Worm (Caenorhabditis elegans): ENCODE measurements around the gene F48E8.2.

Gene F48E8.2

DNA sequence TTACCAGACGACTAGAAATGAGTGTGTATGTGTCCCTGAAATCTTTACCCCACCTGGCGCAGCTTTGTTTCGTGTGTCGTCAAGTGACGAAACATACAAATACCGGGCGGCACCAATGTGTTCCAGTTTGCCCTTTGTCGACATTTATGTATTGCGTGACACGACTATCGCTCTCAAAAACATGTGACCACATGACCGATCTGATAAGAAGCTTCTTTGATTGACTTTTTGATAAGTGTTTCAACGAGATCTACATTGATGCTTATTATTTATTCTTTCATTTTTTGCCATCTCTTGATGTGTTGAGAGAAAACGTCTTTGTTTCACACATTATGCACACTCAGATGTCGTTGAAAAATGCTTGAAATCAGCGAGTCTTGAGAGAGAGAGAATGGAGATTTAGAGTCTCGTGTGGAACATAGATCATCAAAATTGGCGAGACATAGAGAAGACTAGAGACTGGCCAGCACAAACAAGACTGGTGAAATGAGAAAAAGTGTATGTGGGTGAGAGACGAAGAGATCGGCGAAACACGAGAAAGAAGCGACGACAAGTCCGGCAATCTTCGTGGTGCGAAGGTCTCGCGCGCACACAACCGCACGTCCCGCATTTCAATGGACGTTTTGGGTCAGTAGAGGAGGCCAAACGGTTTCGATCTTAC is 38.9 kb downstream of the F48E8.2 start (continued):
- TF ChIP-seq lin-35 (GFP tag; optimal IDR thresholded peaks at IDR 0.05) (peak in 1 of 3 experiments; percentile 16), sea-2 (GFP tag; IDR thresholded peaks at IDR 0.05) (no peak), snpc-4 (GFP tag; optimal IDR thresholded peaks at IDR 0.05) (no peak), snpc-4 (tag; optimal IDR thresholded peaks at IDR 0.05) (peak in 3 of 4 experiments; percentile 17 to 46 (median 34)), F57C9.4 (tag; optimal IDR thresholded peaks at IDR 0.05) (no peak), ZK185.1 (tag; optimal IDR thresholded peaks at IDR 0.05; ENCODE audit: poor library complexity, severe bottlenecking) (peak; percentile 14), Y79H2A.3 (GFP tag; conservative IDR thresholded peaks at IDR 0.05) (no peak), let-607 (tag; optimal IDR thresholded peaks at IDR 0.05) (peak in 1 of 2 experiments; percentile 29), Y56A3A.18 (GFP tag; IDR thresholded peaks at IDR 0.05) (no peak), tbp1 (GFP tag; optimal IDR thresholded peaks at IDR 0.05) (peak; percentile 31)

DNA sequence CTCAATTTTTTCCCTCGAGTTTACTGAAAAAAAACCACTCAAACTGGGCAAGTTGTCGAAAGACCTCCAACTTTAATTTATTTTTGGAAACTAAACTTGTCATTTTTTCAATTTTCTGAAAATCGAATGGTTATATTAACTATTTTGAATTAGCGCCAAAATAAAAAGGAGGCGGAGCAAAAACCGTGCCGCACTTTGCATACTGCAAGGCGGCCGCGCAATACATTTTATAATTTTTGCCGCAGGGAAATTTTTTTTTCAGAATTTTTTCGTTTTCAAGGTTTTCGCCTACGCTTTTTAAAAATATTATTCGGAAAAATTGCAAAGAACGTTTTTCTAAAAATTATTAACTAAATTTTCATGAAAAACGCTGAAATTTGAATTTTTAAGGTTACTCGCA is 39.5 kb downstream of the F48E8.2 start:
- no peak for TF ChIP-seq D2030.7 (GFP tag; IDR thresholded peaks at IDR 0.05)
- no peak for TF ChIP-seq ztf-3 (GFP tag; optimal IDR thresholded peaks at IDR 0.05)
- TF ChIP-seq die-1 (tag; optimal IDR thresholded peaks at IDR 0.05), result no peak
- no peak for TF ChIP-seq K12H6.12 (tag; optimal IDR thresholded peaks at IDR 0.05)
- no peak for TF ChIP-seq dpff-1 (tag; optimal IDR thresholded peaks at IDR 0.05)
- no peak for TF ChIP-seq ama-1 (optimal IDR thresholded peaks at IDR 0.05)
- TF ChIP-seq ama-1 (GFP tag; optimal IDR thresholded peaks at IDR 0.05), result no peak
- no peak for TF ChIP-seq ztf-28 (GFP tag; IDR thresholded peaks at IDR 0.05)
- TF ChIP-seq lin-35 (GFP tag; optimal IDR thresholded peaks at IDR 0.05), result peak in 1 of 3 experiments; percentile 36
- peak; percentile 56 for TF ChIP-seq him-1 (tag; optimal IDR thresholded peaks at IDR 0.05)
- no peak for TF ChIP-seq snpc-4 (GFP tag; optimal IDR thresholded peaks at IDR 0.05)
- no peak for TF ChIP-seq snpc-4 (tag; optimal IDR thresholded peaks at IDR 0.05)
- no peak for TF ChIP-seq snpc-1.1 (tag; optimal IDR thresholded peaks at IDR 0.05; ENCODE audit: insufficient read depth)
- TF ChIP-seq hrde-1 (tag; optimal IDR thresholded peaks at IDR 0.05; ENCODE audit: borderline replicate concordance), result no peak
- no peak for TF ChIP-seq ztf-26 (tag; optimal IDR thresholded peaks at IDR 0.05)
- peak; percentile 55; the same call in 1 of the 2 replicates for TF ChIP-seq F33H1.4 (GFP tag; IDR thresholded peaks at IDR 0.05)
- no peak for TF ChIP-seq F39B2.1 (GFP tag; IDR thresholded peaks at IDR 0.05)
- peak; percentile 5 for TF ChIP-seq snpc-3.4 (tag; optimal IDR thresholded peaks at IDR 0.05)
- TF ChIP-seq nfya-2 (GFP tag; IDR thresholded peaks at IDR 0.05), result no peak
- TF ChIP-seq ceh-100 (GFP tag; IDR thresholded peaks at IDR 0.05), result peak; percentile 19; the same call in 1 of the 2 replicates
- TF ChIP-seq pbrm-1 (GFP tag; IDR thresholded peaks at IDR 0.05), result 0 out of 2 replicates have a peak, but pooled peaks have one; percentile 23
- peak; percentile 72 for TF ChIP-seq efl-1 (GFP tag; optimal IDR thresholded peaks at IDR 0.05)
- TF ChIP-seq F10E7.11 (tag; optimal IDR thresholded peaks at IDR 0.05), result no peak
- TF ChIP-seq ceh-79 (tag; optimal IDR thresholded peaks at IDR 0.05), result no peak
- peak; percentile 69; the same call in 1 of the 2 replicates for TF ChIP-seq madf-6 (GFP tag; IDR thresholded peaks at IDR 0.05)
- TF ChIP-seq gei-17 (GFP tag; optimal IDR thresholded peaks at IDR 0.05), result no peak
- peak; percentile 64 for TF ChIP-seq dpl-1 (GFP tag; optimal IDR thresholded peaks at IDR 0.05)
- TF ChIP-seq nhr-120 (GFP tag; IDR thresholded peaks at IDR 0.05), result no peak
- no peak for TF ChIP-seq zim-3 (tag; optimal IDR thresholded peaks at IDR 0.05)
- TF ChIP-seq xnd-1 (tag; optimal IDR thresholded peaks at IDR 0.05), result peak; percentile 6
- TF ChIP-seq snpc-1.3 (tag; optimal IDR thresholded peaks at IDR 0.05; ENCODE audit: insufficient read depth), result peak; percentile 35
- TF ChIP-seq B0261.1 (tag; optimal IDR thresholded peaks at IDR 0.05), result no peak
- TF ChIP-seq ztf-25 (GFP tag; IDR thresholded peaks at IDR 0.05), result no peak
- TF ChIP-seq Y56A3A.18 (GFP tag; IDR thresholded peaks at IDR 0.05), result no peak
- no peak for TF ChIP-seq mes-4 (tag; optimal IDR thresholded peaks at IDR 0.05)
- TF ChIP-seq attf-3 (GFP tag; conservative IDR thresholded peaks at IDR 0.05), result peak; percentile 54; the same call in 1 of the 2 replicates
- 0 out of 2 replicates have a peak, but pooled peaks have one; percentile 5 for TF ChIP-seq hmg-1.2 (GFP tag; IDR thresholded peaks at IDR 0.05)
- no peak for TF ChIP-seq F57C9.4 (tag; optimal IDR thresholded peaks at IDR 0.05)
- peak; percentile 48; the same call in 1 of the 2 replicates for TF ChIP-seq ceh-91 (GFP tag; IDR thresholded peaks at IDR 0.05)
- no peak for TF ChIP-seq egrh-3 (GFP tag; IDR thresholded peaks at IDR 0.05)
